Fruit fly (Drosophila melanogaster) S2 (cell line): Measurements from ENCODE around the gene Polr1B.
A peak's percentile ranks its signal among the peaks of the same experiment; 100 is the strongest.

ENCODE experiments used
- CG8478 ChIP-seq: fragments of >200 bp; optimal IDR thresholded peaks from 2 replicates; lab custom pipeline; 2018
- CTCF ChIP-seq, 2 experiments: fragments of >200 bp; optimal IDR thresholded peaks; 2 replicates each; lab custom pipeline; 2018

DNA sequence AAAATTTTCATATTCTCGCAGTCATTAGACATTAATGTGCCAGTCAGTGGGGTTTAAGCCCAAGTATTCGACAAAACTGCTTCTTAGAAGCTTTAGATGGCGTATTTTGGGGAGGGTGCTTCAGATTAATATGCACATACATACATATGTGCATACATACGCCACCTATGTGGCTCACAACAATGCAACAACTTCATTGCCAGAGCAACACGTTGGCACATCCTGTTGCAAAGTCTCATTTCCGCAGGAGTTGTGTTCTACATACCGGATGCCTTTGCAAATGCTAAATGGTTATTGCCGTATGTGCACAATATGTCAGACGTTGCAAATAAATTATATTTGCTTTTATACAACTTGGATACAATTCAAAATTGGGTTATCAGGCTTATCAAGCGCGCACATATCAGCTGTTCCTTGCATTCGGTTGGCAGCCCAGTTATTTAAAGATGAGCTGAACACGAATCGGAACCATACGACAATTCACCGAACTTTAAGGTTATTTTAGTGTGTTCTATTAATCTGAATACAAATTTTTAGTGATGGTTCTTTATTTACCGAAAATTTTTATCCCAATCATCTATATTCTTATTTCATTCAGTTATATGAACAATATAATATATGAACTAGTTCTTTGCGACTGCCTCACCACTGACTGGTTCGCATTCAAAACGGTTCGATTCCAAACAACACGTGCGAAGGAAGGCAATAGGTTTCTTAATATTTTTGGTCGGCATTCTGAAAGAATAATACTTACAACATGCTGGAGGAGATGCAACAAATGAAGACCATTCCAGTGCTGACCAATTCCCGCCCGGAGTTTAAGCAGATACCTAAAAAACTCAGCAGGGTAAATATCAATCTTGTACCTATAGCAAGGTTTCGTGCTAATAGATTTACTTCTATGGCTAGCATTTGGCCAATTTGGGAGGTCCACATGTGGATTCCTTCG is at the start of gene Polr1B:
- peak; percentile 77 to 85 for TF ChIP-seq CTCF (optimal IDR thresholded peaks at IDR 0.05; lab: Kevin White, UChicago)
- no peak for TF ChIP-seq CG8478 (lab: Kevin White, UChicago)
